Worm (Caenorhabditis elegans) whole organism, midembryonic: ENCODE measurements around the gene rga-9.

Experiments used
- T22C8.4 ChIP-seq: fragments of 200-800 bp; sonication (Bioruptor generic); IDR thresholded peaks from 2 replicates; pipeline ENCODE4 v1.3.6; 2022; ENCODE audit warnings: missing genetic modification characterization, missing compliant biosample characterization
- cog-1 ChIP-seq: sonication (generic microtip); optimal IDR thresholded peaks from 2 replicates; lab custom pipeline; 2016; ENCODE audit warnings: missing genetic modification characterization, missing compliant biosample characterization
- flt-1 ChIP-seq: fragments of 200-800 bp; sonication (Bioruptor generic); IDR thresholded peaks from 2 replicates; pipeline ENCODE4 v1.3.6; 2022; ENCODE audit warnings: missing genetic modification characterization, missing compliant biosample characterization
- med-1 ChIP-seq: sonication (generic microtip); optimal IDR thresholded peaks from 2 replicates; lab custom pipeline; 2017; ENCODE audit warnings: missing genetic modification characterization, mild to moderate bottlenecking, missing compliant biosample characterization, antibody characterized with exemption, missing genetic modification reagents; ENCODE audit not compliant: insufficient read depth
- tab-1 ChIP-seq: fragments of 200-800 bp; sonication (Bioruptor generic); IDR thresholded peaks from 2 replicates; pipeline ENCODE4 v1.3.6; 2022; ENCODE audit warnings: missing genetic modification characterization, missing compliant biosample characterization
- ztf-23 ChIP-seq: fragments of 200-800 bp; sonication (Bioruptor generic); IDR thresholded peaks from 2 replicates; pipeline ENCODE4 v1.3.6; 2022; ENCODE audit warnings: missing genetic modification reagents, missing genetic modification characterization, missing compliant biosample characterization

ce11 chrII:15244870-15245269, 23.1 kb upstream of the rga-9 start:
- TF ChIP-seq flt-1 (GFP tag; lab: Robert Waterston, UW) (no peak), ztf-23 (no peak), tab-1 (GFP tag; lab: Robert Waterston, UW) (no peak), med-1 (GFP tag; lab: Kevin White, UChicago) (no peak), cog-1 (tag; lab: Kevin White, UChicago) (no peak), T22C8.4 (no peak)
